Fruit fly (Drosophila melanogaster): ENCODE results near the gene Sec20.

- TF ChIP-seq OdsH (GFP tag; optimal IDR thresholded peaks at IDR 0.05) (no peak), CG15336 (GFP tag; IDR thresholded peaks at IDR 0.05) (no peak), Blimp-1 (GFP tag; optimal IDR thresholded peaks at IDR 0.05) (no peak), fd59A (GFP tag; optimal IDR thresholded peaks at IDR 0.05) (no peak), net (GFP tag; optimal IDR thresholded peaks at IDR 0.05) (no peak), CG8319 (GFP tag; optimal IDR thresholded peaks at IDR 0.05) (no peak), CG11902 (GFP tag; optimal IDR thresholded peaks at IDR 0.05) (no peak), Sox102F (GFP tag; optimal IDR thresholded peaks at IDR 0.05) (no peak), CG9139 (GFP tag; optimal IDR thresholded peaks at IDR 0.05) (no peak), Gug (GFP tag; IDR thresholded peaks at IDR 0.05) (no peak), Smox (GFP tag; optimal IDR thresholded peaks at IDR 0.05) (no peak)
Observed at dm6 chr3R:5860736-5861217, 36.4 kb upstream of the Sec20 start.

Data from whole organism, prepupa.